Fruit fly (Drosophila melanogaster): ENCODE data around the gene CanA-14F.

- TF ChIP-seq Sin3A (optimal IDR thresholded peaks at IDR 0.05) = no peak
- TF ChIP-seq insv (optimal IDR thresholded peaks at IDR 0.05) = no peak
Measured at dm6 chrX:16579978-16580377, 7.0 kb downstream of the CanA-14F start.
